Worm (Caenorhabditis elegans) whole organism, L4 larva: ENCODE data around the gene F56D1.1.

ENCODE experiments used
- ZK546.5 ChIP-seq, 2 experiments: sonication (generic microtip); optimal IDR thresholded peaks; 2 replicates each; lab custom pipeline; 2017; ENCODE audit warnings: missing biosample characterization in 2 of 2, missing genetic modification characterization in 2 of 2
- aha-1 ChIP-seq: fragments of 150-350 bp; peaks from one replicate; lab custom pipeline; 2014; ENCODE audit warnings: missing biosample characterization, missing genetic modification characterization
- ceh-32 ChIP-seq: sonication (generic microtip); optimal IDR thresholded peaks from 2 replicates; lab custom pipeline; 2016; ENCODE audit warnings: mild to moderate bottlenecking, missing genetic modification characterization, missing compliant biosample characterization; ENCODE audit not compliant: poor library complexity
- fos-1 ChIP-seq: fragments of 150-350 bp; optimal IDR thresholded peaks from 2 replicates; lab custom pipeline; 2014; ENCODE audit warnings: missing biosample characterization, missing genetic modification characterization
- lin-13 ChIP-seq: fragments of 150-350 bp; optimal IDR thresholded peaks from 2 replicates; lab custom pipeline; 2014; ENCODE audit warnings: missing biosample characterization, missing genetic modification reagents, missing genetic modification characterization
- mep-1 ChIP-seq: fragments of 150-350 bp; sonication (generic microtip); optimal IDR thresholded peaks from 3 replicates; lab custom pipeline; 2014; ENCODE audit warnings: missing biosample characterization, missing genetic modification characterization
- mxl-2 ChIP-seq: fragments of 200-800 bp; sonication (Bioruptor generic); conservative IDR thresholded peaks from 2 replicates; pipeline ENCODE4 v1.3.6; 2022; ENCODE audit warnings: missing genetic modification reagents, missing genetic modification characterization, missing compliant biosample characterization
- nhr-42 ChIP-seq: fragments of 200-800 bp; sonication (Bioruptor generic); IDR thresholded peaks from 2 replicates; pipeline ENCODE4 v1.3.6; 2022; ENCODE audit warnings: missing genetic modification characterization, missing compliant biosample characterization
- skn-1 ChIP-seq: fragments of 150-350 bp; optimal IDR thresholded peaks from 2 replicates; lab custom pipeline; 2014; ENCODE audit warnings: missing biosample characterization, missing genetic modification characterization
- snpc-4 ChIP-seq: fragments of 150-350 bp; optimal IDR thresholded peaks from 2 replicates; lab custom pipeline; 2014; ENCODE audit warnings: missing biosample characterization, missing genetic modification characterization
- unc-62 ChIP-seq, 3 experiments: fragments of 150-350 bp in 1 of 3; sonication (generic microtip); optimal IDR thresholded peaks in 2 of 3; peaks in 1 of 3; 1 replicate in 1 of 3; 2 replicates in 2 of 3; lab custom pipeline; 2014 to 2017; ENCODE audit warnings: missing biosample characterization in 3 of 3, missing genetic modification characterization in 3 of 3, missing genetic modification reagents in 3 of 3, missing genotype in 1 of 3

ce11 chrII:5514846-5515245 lies 36.4 kb downstream of the F56D1.1 start, which contains the start of gene sahd-1:
- no peak for TF ChIP-seq mep-1 (tag; lab: Kevin White, UChicago)
- TF ChIP-seq ZK546.5 (tag; optimal IDR thresholded peaks at IDR 0.05; lab: Kevin White, UChicago) = no peak
- no peak for TF ChIP-seq skn-1 (tag; lab: Kevin White, UChicago)
- no peak for TF ChIP-seq unc-62 (GFP tag; optimal IDR thresholded peaks at IDR 0.05 in 1 of 2; lab: Kevin White, UChicago)
- no peak for TF ChIP-seq unc-62 (tag; optimal IDR thresholded peaks at IDR 0.05; lab: Kevin White, UChicago)
- TF ChIP-seq snpc-4 (tag; lab: Kevin White, UChicago) = no peak
- no peak for TF ChIP-seq mxl-2 (GFP tag; lab: Robert Waterston, UW)
- peak; percentile 46 for TF ChIP-seq aha-1 (tag; lab: Kevin White, UChicago)
- no peak for TF ChIP-seq lin-13
- TF ChIP-seq ceh-32 (tag; lab: Kevin White, UChicago) = no peak
- TF ChIP-seq nhr-42 (GFP tag; lab: Robert Waterston, UW) = no peak
- no peak for TF ChIP-seq fos-1 (tag; lab: Kevin White, UChicago)
